Fruit fly (Drosophila melanogaster): ENCODE results near the gene CG14147.
A peak's percentile ranks its signal among the peaks of the same experiment; 100 is the strongest.

Gene CG14147

dm6 chr3L:10952106-10952653, 20.3 kb upstream of the CG14147 start (continued):
- peak; percentile 35 for TF ChIP-seq CG10669 (GFP tag; optimal IDR thresholded peaks at IDR 0.05)
- peak; percentile 17 for TF ChIP-seq Ets21C (GFP tag; optimal IDR thresholded peaks at IDR 0.05)
- TF ChIP-seq Hr39 (GFP tag; optimal IDR thresholded peaks at IDR 0.05) = peak; percentile 47
- TF ChIP-seq achi (GFP tag; optimal IDR thresholded peaks at IDR 0.05) = no peak
- peak; percentile 56 for TF ChIP-seq Smox (GFP tag; optimal IDR thresholded peaks at IDR 0.05)
- no peak for TF ChIP-seq CG8319 (GFP tag; optimal IDR thresholded peaks at IDR 0.05)
- no peak for TF ChIP-seq CG15336 (GFP tag; IDR thresholded peaks at IDR 0.05)
- peak; percentile 24 for TF ChIP-seq CG31627 (GFP tag; optimal IDR thresholded peaks at IDR 0.05)
- peak; percentile 23 for TF ChIP-seq spab (GFP tag; optimal IDR thresholded peaks at IDR 0.05)
- peak; percentile 38 for TF ChIP-seq CG3032 (tag; optimal IDR thresholded peaks at IDR 0.05)
- no peak for TF ChIP-seq Hr38 (GFP tag; optimal IDR thresholded peaks at IDR 0.05)
- TF ChIP-seq topi (GFP tag; optimal IDR thresholded peaks at IDR 0.05) = peak; percentile 63
- TF ChIP-seq Met (GFP tag; optimal IDR thresholded peaks at IDR 0.05) = peak; percentile 49

- no peak for TF ChIP-seq CG8119 (GFP tag; IDR thresholded peaks at IDR 0.05)
- no peak for TF ChIP-seq esn (GFP tag; optimal IDR thresholded peaks at IDR 0.05)
- no peak for TF ChIP-seq CG4318 (GFP tag; optimal IDR thresholded peaks at IDR 0.05)
- peak; percentile 37 for TF ChIP-seq Eip78C (GFP tag)
These were observed 18.8 kb upstream of the CG14147 start for dm6 chr3L:10953628-10954129.

dm6 chr3L:10956558-10956957, 15.9 kb upstream of the CG14147 start:
- no peak for TF ChIP-seq CG9139 (GFP tag; optimal IDR thresholded peaks at IDR 0.05)
- no peak for TF ChIP-seq Gug (GFP tag; IDR thresholded peaks at IDR 0.05)
- TF ChIP-seq CG6808 (GFP tag; optimal IDR thresholded peaks at IDR 0.05) = no peak
- no peak for TF ChIP-seq svp (GFP tag)
- no peak for TF ChIP-seq CG6276 (GFP tag; optimal IDR thresholded peaks at IDR 0.05)
- no peak for TF ChIP-seq Hr4 (GFP tag; optimal IDR thresholded peaks at IDR 0.05)
- no peak for TF ChIP-seq CG8632 (GFP tag; optimal IDR thresholded peaks at IDR 0.05)
- no peak for TF ChIP-seq CG8319 (GFP tag; optimal IDR thresholded peaks at IDR 0.05)
- no peak for TF ChIP-seq cyc (GFP tag; optimal IDR thresholded peaks at IDR 0.05)
- TF ChIP-seq fd59A (GFP tag; optimal IDR thresholded peaks at IDR 0.05) = no peak
- TF ChIP-seq ss (GFP tag; optimal IDR thresholded peaks at IDR 0.05) = no peak
- no peak for TF ChIP-seq Hr39 (GFP tag; optimal IDR thresholded peaks at IDR 0.05)
- no peak for TF ChIP-seq Blimp-1 (GFP tag; optimal IDR thresholded peaks at IDR 0.05)
- no peak for TF ChIP-seq dsx (GFP tag; optimal IDR thresholded peaks at IDR 0.05; ENCODE audit: poor library complexity, severe bottlenecking)
- TF ChIP-seq pdm3 (GFP tag; optimal IDR thresholded peaks at IDR 0.05) = no peak
- TF ChIP-seq Lpt (GFP tag; optimal IDR thresholded peaks at IDR 0.05) = no peak

dm6 chr3L:10957843-10958242, 14.6 kb upstream of the CG14147 start:
- TF ChIP-seq CG7368 (GFP tag; optimal IDR thresholded peaks at IDR 0.05) = no peak
- TF ChIP-seq CG3032 (tag; optimal IDR thresholded peaks at IDR 0.05) = no peak
- no peak for TF ChIP-seq Eip93F (GFP tag; optimal IDR thresholded peaks at IDR 0.05)
- TF ChIP-seq vri (GFP tag; optimal IDR thresholded peaks at IDR 0.05) = no peak

- peak; percentile 17 for TF ChIP-seq CG34406 (GFP tag; optimal IDR thresholded peaks at IDR 0.05)
- TF ChIP-seq Eip93F (GFP tag; optimal IDR thresholded peaks at IDR 0.05) = no peak
- TF ChIP-seq Met (GFP tag; optimal IDR thresholded peaks at IDR 0.05) = peak; percentile 26
- TF ChIP-seq topi (GFP tag; optimal IDR thresholded peaks at IDR 0.05) = peak; percentile 6
- TF ChIP-seq Smox (GFP tag; optimal IDR thresholded peaks at IDR 0.05) = peak; percentile 38
- TF ChIP-seq svp (GFP tag) = peak; percentile 78
- TF ChIP-seq esn (GFP tag; optimal IDR thresholded peaks at IDR 0.05) = peak; percentile 37
- TF ChIP-seq Eip78C (GFP tag) = peak; percentile 68
- no peak for TF ChIP-seq Hr39 (GFP tag; optimal IDR thresholded peaks at IDR 0.05)
These were observed 13.7 kb upstream of the CG14147 start for dm6 chr3L:10958672-10959274.

Measured in whole organism, prepupa.